Worm (Caenorhabditis elegans) whole organism, L1 larva: Measurements from ENCODE around the gene F59E12.17.
"Not testable (repeated sequence)": the region's sequence is repeated elsewhere in the genome, so short reads cannot be mapped to it uniquely, and the experiment has no call there.

Experiments used
- C16A3.4 ChIP-seq: fragments of 150-350 bp; optimal IDR thresholded peaks from 2 replicates; lab custom pipeline; 2014; ENCODE audit warnings: missing biosample characterization, missing genetic modification characterization
- alr-1 ChIP-seq: fragments of 200-800 bp; sonication (Bioruptor generic); optimal IDR thresholded peaks from 2 replicates; lab custom pipeline; 2018; ENCODE audit warnings: borderline replicate concordance, mild to moderate bottlenecking, missing genetic modification characterization, missing compliant biosample characterization
- blmp-1 ChIP-seq: fragments of 150-350 bp; optimal IDR thresholded peaks from 2 replicates; lab custom pipeline; 2014; ENCODE audit warnings: missing biosample characterization, missing genetic modification characterization
- ceh-82 ChIP-seq, 3 experiments: fragments of 150-350 bp in 1 of 3; sonication (generic microtip) in 2 of 3; optimal IDR thresholded peaks; 2 replicates each; lab custom pipeline; 2014 to 2017; ENCODE audit warnings: missing biosample characterization in 3 of 3, missing genetic modification characterization in 3 of 3
- ceh-88 ChIP-seq: fragments of 200-800 bp; sonication (Bioruptor generic); IDR thresholded peaks from 2 replicates; pipeline ENCODE4 v1.3.6; 2022; ENCODE audit warnings: missing genetic modification characterization, missing compliant biosample characterization
- ceh-90 ChIP-seq: sonication (generic microtip); optimal IDR thresholded peaks from 2 replicates; lab custom pipeline; 2016; ENCODE audit warnings: missing genetic modification characterization, missing compliant biosample characterization
- efl-1 ChIP-seq, 4 experiments: fragments of 150-350 bp; optimal IDR thresholded peaks in 3 of 4; peaks in 1 of 4; 1 replicate in 1 of 4; 2 replicates in 3 of 4; lab custom pipeline; 2014; ENCODE audit warnings: missing biosample characterization in 2 of 4, missing genetic modification characterization in 2 of 4, missing genetic modification reagents in 2 of 4
- efl-3 ChIP-seq: fragments of 200-800 bp; sonication (Bioruptor generic); optimal IDR thresholded peaks from 2 replicates; lab custom pipeline; 2018; ENCODE audit warnings: mild to moderate bottlenecking, missing genetic modification characterization, missing compliant biosample characterization
- egl-13 ChIP-seq: sonication (generic microtip); optimal IDR thresholded peaks from 2 replicates; lab custom pipeline; 2016; ENCODE audit warnings: missing genotype, missing genetic modification reagents, missing genetic modification characterization, missing compliant biosample characterization
- egl-27 ChIP-seq, 2 experiments: fragments of 150-350 bp in 1 of 2; sonication (generic microtip); optimal IDR thresholded peaks; 3 replicates each; lab custom pipeline; 2017 to 2018; ENCODE audit warnings: missing biosample characterization in 2 of 2, missing genetic modification characterization in 2 of 2, missing genetic modification reagents in 2 of 2
- elt-2 ChIP-seq: sonication (generic microtip); optimal IDR thresholded peaks from 2 replicates; lab custom pipeline; 2016; ENCODE audit warnings: missing genetic modification characterization, mild to moderate bottlenecking, inconsistent platforms, missing compliant biosample characterization, missing genetic modification reagents
- elt-3 ChIP-seq, 6 experiments: fragments of 150-350 bp in 1 of 6; sonication (generic microtip); optimal IDR thresholded peaks; 2 replicates each; lab custom pipeline; 2017 to 2018; ENCODE audit warnings: missing biosample characterization in 6 of 6, missing genetic modification characterization in 6 of 6, inconsistent platforms in 1 of 6
- ets-5 ChIP-seq: fragments of 200-800 bp; sonication (Bioruptor generic); IDR thresholded peaks from 2 replicates; pipeline ENCODE4 v1.3.6; 2022; ENCODE audit warnings: missing genetic modification characterization, missing compliant biosample characterization
- fkh-4 ChIP-seq: sonication (generic microtip); optimal IDR thresholded peaks from 2 replicates; lab custom pipeline; 2016; ENCODE audit warnings: missing compliant biosample characterization, missing genetic modification characterization, borderline replicate concordance
- fkh-8 ChIP-seq: sonication (generic microtip); optimal IDR thresholded peaks from 2 replicates; lab custom pipeline; 2016; ENCODE audit warnings: mild to moderate bottlenecking, missing genetic modification characterization, missing compliant biosample characterization
- hlh-17 ChIP-seq: fragments of 200-800 bp; sonication (Bioruptor generic); optimal IDR thresholded peaks from 2 replicates; lab custom pipeline; 2018; ENCODE audit warnings: missing genetic modification characterization, mild to moderate bottlenecking, missing compliant biosample characterization, moderate library complexity, borderline replicate concordance
- hlh-4 ChIP-seq: sonication (generic microtip); optimal IDR thresholded peaks from 2 replicates; lab custom pipeline; 2016; ENCODE audit warnings: mild to moderate bottlenecking, missing genetic modification characterization, missing compliant biosample characterization
- hpl-2 ChIP-seq: fragments of 150-350 bp; optimal IDR thresholded peaks from 2 replicates; lab custom pipeline; 2014; ENCODE audit warnings: missing biosample characterization, missing genetic modification reagents, missing genetic modification characterization
- isw-1 ChIP-seq: fragments of 200-800 bp; sonication (Bioruptor generic); IDR thresholded peaks from 2 replicates; pipeline ENCODE4 v1.3.6; 2022; ENCODE audit warnings: missing genetic modification characterization, missing compliant biosample characterization
- lin-14 ChIP-seq: fragments of 200-800 bp; sonication (Bioruptor generic); optimal IDR thresholded peaks from 2 replicates; lab custom pipeline; 2018; ENCODE audit warnings: mild to moderate bottlenecking, missing genetic modification characterization, moderate library complexity, missing compliant biosample characterization
- lsy-2 ChIP-seq, 2 experiments: fragments of 150-350 bp; optimal IDR thresholded peaks; 2 replicates each; lab custom pipeline; 2014; ENCODE audit warnings: missing biosample characterization in 2 of 2, missing genetic modification characterization in 2 of 2
- mdl-1 ChIP-seq, 2 experiments: fragments of 150-350 bp; optimal IDR thresholded peaks; 2 replicates each; lab custom pipeline; 2014 to 2017; ENCODE audit warnings: missing biosample characterization in 2 of 2, missing genetic modification characterization in 2 of 2, inconsistent platforms in 1 of 2
- mef-2 ChIP-seq: fragments of 150-350 bp; optimal IDR thresholded peaks from 2 replicates; lab custom pipeline; 2014; ENCODE audit warnings: missing biosample characterization, missing genetic modification characterization
- mep-1 ChIP-seq: fragments of 150-350 bp; optimal IDR thresholded peaks from 2 replicates; lab custom pipeline; 2014; ENCODE audit warnings: missing biosample characterization, missing genetic modification characterization
- nhr-11 ChIP-seq: fragments of 150-350 bp; optimal IDR thresholded peaks from 2 replicates; lab custom pipeline; 2014; ENCODE audit warnings: missing biosample characterization, missing genetic modification characterization
- nhr-12 ChIP-seq: sonication (generic microtip); optimal IDR thresholded peaks from 2 replicates; lab custom pipeline; 2017; ENCODE audit warnings: missing biosample characterization, missing genetic modification characterization
- nhr-19 ChIP-seq: fragments of 200-800 bp; sonication (Bioruptor generic); conservative IDR thresholded peaks from 2 replicates; pipeline ENCODE4 v1.3.6; 2022; ENCODE audit warnings: missing genetic modification characterization, missing compliant biosample characterization
- nhr-20 ChIP-seq: sonication (generic microtip); optimal IDR thresholded peaks from 2 replicates; lab custom pipeline; 2016; ENCODE audit warnings: mild to moderate bottlenecking, missing genetic modification characterization, missing compliant biosample characterization
- nhr-47 ChIP-seq: sonication (generic microtip); optimal IDR thresholded peaks from 2 replicates; lab custom pipeline; 2016; ENCODE audit warnings: mild to moderate bottlenecking, missing genetic modification characterization, moderate library complexity, missing compliant biosample characterization
- nhr-71 ChIP-seq: sonication (generic microtip); optimal IDR thresholded peaks from 2 replicates; lab custom pipeline; 2016; ENCODE audit warnings: mild to moderate bottlenecking, missing genetic modification characterization, moderate library complexity, missing compliant biosample characterization
- nhr-76 ChIP-seq: sonication (generic microtip); optimal IDR thresholded peaks from 2 replicates; lab custom pipeline; 2017; ENCODE audit warnings: missing biosample characterization, missing genetic modification characterization
- nhr-77 ChIP-seq: fragments of 150-350 bp; optimal IDR thresholded peaks from 2 replicates; lab custom pipeline; 2014; ENCODE audit warnings: missing biosample characterization, missing genetic modification characterization
- nhr-85 ChIP-seq: sonication (generic microtip); peaks from one replicate; lab custom pipeline; 2016; ENCODE audit warnings: missing genetic modification characterization, inconsistent platforms, missing compliant biosample characterization
- pqm-1 ChIP-seq: sonication (generic microtip); optimal IDR thresholded peaks from 3 replicates; lab custom pipeline; 2017; ENCODE audit warnings: missing biosample characterization, missing genetic modification characterization
- snu-23 ChIP-seq: sonication (generic microtip); optimal IDR thresholded peaks from 2 replicates; lab custom pipeline; 2016; ENCODE audit warnings: missing genetic modification characterization, missing compliant biosample characterization
- sox-4 ChIP-seq: sonication (generic microtip); optimal IDR thresholded peaks from 2 replicates; lab custom pipeline; 2016; ENCODE audit warnings: missing genetic modification characterization, missing compliant biosample characterization
- tbx-2 ChIP-seq: sonication (generic microtip); optimal IDR thresholded peaks from 2 replicates; lab custom pipeline; 2016; ENCODE audit warnings: missing genetic modification characterization, missing compliant biosample characterization
- tlp-1 ChIP-seq: fragments of 150-350 bp; optimal IDR thresholded peaks from 2 replicates; lab custom pipeline; 2014; ENCODE audit warnings: missing biosample characterization, missing genetic modification characterization
- unc-62 ChIP-seq: fragments of 150-350 bp; optimal IDR thresholded peaks from 2 replicates; lab custom pipeline; 2014; ENCODE audit warnings: missing biosample characterization, missing genetic modification reagents, missing genetic modification characterization
- zip-4 ChIP-seq: fragments of 200-800 bp; sonication (Bioruptor generic); optimal IDR thresholded peaks from 2 replicates; lab custom pipeline; 2018; ENCODE audit warnings: mild to moderate bottlenecking, missing genetic modification characterization, moderate library complexity, missing compliant biosample characterization
- ztf-11 ChIP-seq, 2 experiments: sonication (generic microtip); optimal IDR thresholded peaks; 2 replicates each; lab custom pipeline; 2016 to 2017; ENCODE audit warnings: missing genetic modification characterization in 2 of 2, missing biosample characterization in 1 of 2, missing compliant biosample characterization in 1 of 2
- ztf-4 ChIP-seq: fragments of 150-350 bp; optimal IDR thresholded peaks from 2 replicates; lab custom pipeline; 2014; ENCODE audit warnings: missing biosample characterization, missing genetic modification characterization

F59E12.17 gene

DNA sequence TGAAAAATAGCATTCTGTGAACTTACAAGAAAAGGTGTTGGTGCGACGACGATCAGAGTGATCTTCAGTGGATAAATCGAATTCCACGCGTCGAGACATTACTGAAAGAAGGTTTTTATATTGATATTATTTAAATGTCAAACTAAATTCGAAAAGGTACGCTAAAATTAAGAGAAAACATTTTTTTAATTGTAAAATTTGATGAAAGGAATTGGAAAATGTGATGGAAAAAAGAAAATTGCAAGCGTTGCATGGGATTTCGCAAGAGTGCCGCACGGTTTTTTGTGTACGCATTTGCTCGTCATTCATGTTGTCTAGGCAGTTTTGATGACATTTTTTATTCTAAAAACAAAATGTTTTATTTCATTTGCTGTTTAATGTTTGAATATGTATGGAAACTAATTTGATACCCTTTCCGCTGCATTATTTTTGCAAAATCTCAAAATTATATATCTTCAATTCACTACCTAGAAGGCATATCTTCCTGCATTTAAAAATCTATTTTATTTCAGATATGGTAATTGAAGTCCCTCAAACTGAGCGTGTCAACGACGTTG, 26.8 kb downstream of the F59E12.17 start, which contains the start of the genes eif-3.L and npl-4.2:
Gene eif-3.L, minus strand, starts transcription at position 101 of the 557 bp plus-strand sequence.
Gene npl-4.2, plus strand, starts transcription at position 507 of the 557 bp plus-strand sequence.
- not testable (repeated sequence) for TF ChIP-seq fkh-4, nhr-76, mep-1 (tag; lab: Kevin White, UChicago)

DNA sequence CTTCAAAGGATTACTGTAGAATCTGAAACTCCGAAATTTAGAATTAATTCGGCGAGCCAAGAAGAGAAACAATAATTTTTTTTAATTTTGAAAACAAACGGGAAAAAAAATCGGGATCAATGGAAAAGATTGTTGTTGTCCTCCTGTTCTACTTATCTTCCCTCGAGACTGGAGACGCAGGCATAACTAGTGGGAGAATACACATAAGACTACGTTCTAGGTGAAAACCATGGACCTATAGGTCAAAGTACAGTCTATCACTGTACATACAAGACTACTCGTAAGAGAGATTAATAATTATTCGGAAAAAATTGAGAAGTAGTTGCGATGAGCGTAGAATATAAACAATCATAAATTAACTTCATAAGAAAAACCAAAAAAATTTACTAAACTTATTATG, 30.0 kb downstream of the F59E12.17 start, which contains the start of gene dhs-6:
Gene dhs-6, minus strand, starts transcription at position 22 of the 400 bp plus-strand sequence.
- peak; percentile 58 for TF ChIP-seq blmp-1 (tag; lab: Kevin White, UChicago)
- peak; percentile 13 for TF ChIP-seq nhr-71 (tag; lab: Kevin White, UChicago)
- TF ChIP-seq nhr-85 (tag; lab: Kevin White, UChicago) = peak; percentile 56
- no peak for TF ChIP-seq hpl-2 (GFP tag; lab: Kevin White, UChicago)
- peak; percentile 15 for TF ChIP-seq C16A3.4 (tag; lab: Kevin White, UChicago)
- TF ChIP-seq elt-2 = peak; percentile 20
- peak in 1 of 2 experiments; percentile 6 for TF ChIP-seq lsy-2 (tag; optimal IDR thresholded peaks at IDR 0.05; lab: Kevin White, UChicago)
- TF ChIP-seq fkh-8 (tag; lab: Kevin White, UChicago) = no peak
- no peak for TF ChIP-seq nhr-77 (tag; lab: Kevin White, UChicago)
- TF ChIP-seq lin-14 (GFP tag; lab: Kevin White, UChicago) = peak; percentile 18
- peak; percentile 1 for TF ChIP-seq snu-23 (GFP tag; lab: Kevin White, UChicago)
- TF ChIP-seq nhr-20 (tag; lab: Kevin White, UChicago) = peak; percentile 77
- TF ChIP-seq elt-3 (tag; optimal IDR thresholded peaks at IDR 0.05; lab: Kevin White, UChicago) = peak in 2 of 6 experiments; percentile 6 to 18

DNA sequence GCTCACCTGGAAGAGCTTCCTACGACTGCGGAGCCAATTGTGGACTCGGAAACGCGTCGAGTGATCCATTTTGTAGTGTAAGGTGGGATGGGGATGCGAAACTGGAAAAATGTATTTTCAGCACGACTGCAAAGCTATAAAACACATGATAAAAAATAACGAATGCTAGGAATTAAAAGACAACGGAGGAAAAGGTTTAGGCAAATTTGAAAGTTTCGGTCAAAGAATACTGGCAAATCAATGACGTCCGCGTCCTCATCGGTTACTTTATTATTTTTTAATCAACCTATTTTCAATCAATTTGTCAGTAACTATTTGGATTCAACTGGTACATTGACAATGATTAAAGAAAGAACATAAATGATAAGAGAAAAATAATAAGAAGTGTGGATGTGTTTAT, 41.5 kb downstream of the F59E12.17 start, which contains the start of gene C17G10.7:
Gene C17G10.7, minus strand, starts transcription at position 101 of the 400 bp plus-strand sequence.
- no peak for TF ChIP-seq egl-27 (tag; optimal IDR thresholded peaks at IDR 0.05; lab: Kevin White, UChicago)
- TF ChIP-seq tbx-2 (tag; lab: Kevin White, UChicago) = no peak
- no peak for TF ChIP-seq hpl-2 (GFP tag; lab: Kevin White, UChicago)

ce11 chrII:5605538-5605945, 43.7 kb downstream of the F59E12.17 start:
- TF ChIP-seq hpl-2 (GFP tag; lab: Kevin White, UChicago) = no peak
- no peak for TF ChIP-seq hlh-17 (GFP tag; lab: Kevin White, UChicago)
- TF ChIP-seq sox-4 = no peak
- no peak for TF ChIP-seq tlp-1 (tag; lab: Kevin White, UChicago)
- TF ChIP-seq nhr-76 (tag; lab: Kevin White, UChicago) = no peak
- TF ChIP-seq C16A3.4 (tag; lab: Kevin White, UChicago) = peak; percentile 56
- TF ChIP-seq nhr-47 (tag; lab: Kevin White, UChicago) = peak; percentile 55
- peak; percentile 11 to 38 for TF ChIP-seq efl-1 (optimal IDR thresholded peaks at IDR 0.05; lab: Kevin White, UChicago)
- no peak for TF ChIP-seq efl-1 (GFP tag; optimal IDR thresholded peaks at IDR 0.05 in 1 of 2; lab: Kevin White, UChicago)
- no peak for TF ChIP-seq unc-62
- no peak for TF ChIP-seq nhr-77 (tag; lab: Kevin White, UChicago)
- TF ChIP-seq elt-2 = peak; percentile 88
- no peak for TF ChIP-seq ceh-88 (GFP tag; lab: Robert Waterston, UW)
- no peak for TF ChIP-seq ceh-90 (tag; lab: Kevin White, UChicago)
- TF ChIP-seq mef-2 = no peak
- peak; percentile 100 for TF ChIP-seq nhr-85 (tag; lab: Kevin White, UChicago)
- peak; percentile 57 for TF ChIP-seq ztf-4 (tag; lab: Kevin White, UChicago)
- TF ChIP-seq blmp-1 (tag; lab: Kevin White, UChicago) = peak; percentile 93
- TF ChIP-seq ets-5 = no peak
- TF ChIP-seq ztf-11 (tag; optimal IDR thresholded peaks at IDR 0.05; lab: Kevin White, UChicago) = no peak
- TF ChIP-seq egl-13 (tag; lab: Kevin White, UChicago) = no peak
- TF ChIP-seq snu-23 (GFP tag; lab: Kevin White, UChicago) = peak; percentile 89
- no peak for TF ChIP-seq zip-4 (GFP tag; lab: Kevin White, UChicago)
- TF ChIP-seq efl-3 (GFP tag; lab: Kevin White, UChicago) = no peak
- TF ChIP-seq alr-1 = no peak
- TF ChIP-seq nhr-11 (tag; lab: Kevin White, UChicago) = no peak
- TF ChIP-seq nhr-20 (tag; lab: Kevin White, UChicago) = peak; percentile 93
- peak in 2 of 3 experiments; percentile 1 to 4 for TF ChIP-seq ceh-82 (tag; optimal IDR thresholded peaks at IDR 0.05; lab: Kevin White, UChicago)
- no peak for TF ChIP-seq isw-1 (GFP tag; lab: Robert Waterston, UW)
- TF ChIP-seq mep-1 (tag; lab: Kevin White, UChicago) = peak; percentile 29
- no peak for TF ChIP-seq hlh-4 (tag; lab: Kevin White, UChicago)
- TF ChIP-seq pqm-1 (tag; lab: Kevin White, UChicago) = no peak
- TF ChIP-seq nhr-19 (GFP tag; lab: Robert Waterston, UW) = peak; percentile 65
- peak; percentile 76 to 99 (median 89) for TF ChIP-seq elt-3 (tag; optimal IDR thresholded peaks at IDR 0.05; lab: Kevin White, UChicago)
- peak in 1 of 2 experiments; percentile 20 for TF ChIP-seq mdl-1 (tag; optimal IDR thresholded peaks at IDR 0.05; lab: Kevin White, UChicago)
- TF ChIP-seq nhr-12 (tag; lab: Kevin White, UChicago) = no peak
